Worm (Caenorhabditis elegans) whole organism, young adult: ENCODE results near the gene nas-14.

Source experiments
- ceh-40 ChIP-seq: fragments of 200-800 bp; sonication (Bioruptor generic); IDR thresholded peaks from 2 replicates; pipeline ENCODE4 v1.3.6; 2022; ENCODE audit warnings: missing genetic modification characterization, missing compliant biosample characterization
- lag-1 ChIP-seq: fragments of 200-800 bp; sonication (Bioruptor generic); IDR thresholded peaks from 2 replicates; pipeline ENCODE4 v1.3.6; 2022; ENCODE audit warnings: missing genetic modification reagents, missing genetic modification characterization, missing compliant biosample characterization
- madf-6 ChIP-seq: fragments of 200-800 bp; sonication (Bioruptor generic); IDR thresholded peaks from 2 replicates; pipeline ENCODE4 v1.3.6; 2022; ENCODE audit warnings: missing genetic modification reagents, missing genetic modification characterization, missing compliant biosample characterization
- xnd-1 ChIP-seq: sonication (generic microtip); optimal IDR thresholded peaks from 2 replicates; lab custom pipeline; 2016; ENCODE audit warnings: missing genotype, missing genetic modification reagents, missing genetic modification characterization, missing compliant biosample characterization
- ztf-26 ChIP-seq: sonication (generic microtip); optimal IDR thresholded peaks from 2 replicates; lab custom pipeline; 2017; ENCODE audit warnings: missing genetic modification characterization, missing compliant biosample characterization

- no peak for TF ChIP-seq ceh-40 (GFP tag; lab: Robert Waterston, UW)
- TF ChIP-seq ztf-26 (tag; lab: Kevin White, UChicago) = no peak
- no peak for TF ChIP-seq xnd-1 (tag; lab: Kevin White, UChicago)
- TF ChIP-seq lag-1 (GFP tag; lab: Robert Waterston, UW) = no peak
- no peak for TF ChIP-seq madf-6 (GFP tag; lab: Robert Waterston, UW)
Measured at ce11 chrIV:13165181-13165580, 5.2 kb upstream of the nas-14 start, which contains the start of gene scl-14.
